Fruit fly (Drosophila melanogaster): Measurements from ENCODE around the gene CG15599.

The CG15599 gene

DNA sequence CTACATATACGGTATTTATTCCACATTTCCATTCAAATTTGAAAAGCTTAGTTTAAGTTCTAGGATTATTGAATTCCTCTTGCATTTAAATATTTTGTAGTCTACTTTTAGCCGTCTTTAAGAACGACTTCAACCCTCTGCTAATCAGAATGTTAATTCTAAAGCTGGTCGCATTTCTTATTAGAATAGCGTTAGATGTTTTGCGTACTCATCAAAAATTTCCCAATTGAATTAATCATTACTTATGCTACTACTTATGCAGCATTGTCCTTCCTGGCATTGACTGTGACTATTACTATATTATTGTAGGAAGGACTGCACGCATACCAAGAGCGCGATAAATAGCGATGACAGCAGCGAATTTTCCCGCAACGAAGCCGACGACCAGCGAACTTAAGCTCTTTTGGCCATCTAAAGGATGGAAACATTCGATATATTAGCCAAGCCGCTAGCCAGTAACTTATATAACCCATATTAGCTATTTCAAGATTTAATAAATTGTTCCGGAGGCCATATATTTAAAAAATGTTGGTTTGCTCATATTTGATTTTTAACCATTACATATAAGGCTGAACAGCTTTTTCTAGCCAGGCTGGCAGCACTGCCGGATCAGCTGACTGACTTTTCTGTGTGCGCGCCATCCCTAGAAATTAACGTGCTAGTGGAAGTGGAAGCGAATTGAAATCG, 8.3 kb upstream of the CG15599 start, which contains the start of gene CG8128 (continued):
- TF ChIP-seq esg (GFP tag; conservative IDR thresholded peaks at IDR 0.05) (peak; percentile 15; the same call in 1 of the 2 replicates), zfh2 (GFP tag; optimal IDR thresholded peaks at IDR 0.05) (no peak), nau (GFP tag; optimal IDR thresholded peaks at IDR 0.05) (no peak), CG3065 (GFP tag; optimal IDR thresholded peaks at IDR 0.05) (no peak), NC2α (GFP tag; optimal IDR thresholded peaks at IDR 0.05) (no peak), CG11504 (tag; optimal IDR thresholded peaks at IDR 0.05) (peak; percentile 2), Pdp1 (GFP tag; optimal IDR thresholded peaks at IDR 0.05) (peak in 1 of 2 experiments; percentile 7), CG14667 (GFP tag; IDR thresholded peaks at IDR 0.05) (no peak), Dref (GFP tag; IDR thresholded peaks at IDR 0.05) (peak; percentile 36; the same call in 1 of the 2 replicates), Hr3 (GFP tag; optimal IDR thresholded peaks at IDR 0.05) (no peak), phol (tag; optimal IDR thresholded peaks at IDR 0.05) (peak; percentile 15), CG33213 (GFP tag; optimal IDR thresholded peaks at IDR 0.05) (no peak), nmo (GFP tag; optimal IDR thresholded peaks at IDR 0.05) (peak; percentile 30), E2f1 (GFP tag; IDR thresholded peaks at IDR 0.05) (no peak), fd96Cb (tag; optimal IDR thresholded peaks at IDR 0.05) (no peak), Sin3A (optimal IDR thresholded peaks at IDR 0.05) (peak; percentile 42), ewg (GFP tag; optimal IDR thresholded peaks at IDR 0.05) (peak; percentile 4), ato (GFP tag; IDR thresholded peaks at IDR 0.05; ENCODE audit: partially characterized antibody) (no peak), CG17912 (GFP tag; optimal IDR thresholded peaks at IDR 0.05) (no peak), Hmx (GFP tag; optimal IDR thresholded peaks at IDR 0.05) (no peak), CG7839 (tag; optimal IDR thresholded peaks at IDR 0.05) (peak; percentile 16), Hsf (GFP tag; optimal IDR thresholded peaks at IDR 0.05) (peak; percentile 3), Opbp (GFP tag; IDR thresholded peaks at IDR 0.05; ENCODE audit: partially characterized antibody) (0 out of 3 replicates have a peak, but pooled peaks have one; percentile 39), bab2 (GFP tag; optimal IDR thresholded peaks at IDR 0.05) (peak; percentile 9), E2f2 (GFP tag; IDR thresholded peaks at IDR 0.05) (no peak; the same call in none of the 2 replicates), CG34422 (GFP tag; IDR thresholded peaks at IDR 0.05) (no peak), dan (GFP tag; IDR thresholded peaks at IDR 0.05) (no peak), caup (GFP tag; optimal IDR thresholded peaks at IDR 0.05; ENCODE audit: severe bottlenecking) (no peak), B-H2 (GFP tag; optimal IDR thresholded peaks at IDR 0.05) (no peak), Oaz (GFP tag; IDR thresholded peaks at IDR 0.05) (no peak), CG8944 (GFP tag; optimal IDR thresholded peaks at IDR 0.05) (no peak), CG12219 (GFP tag; optimal IDR thresholded peaks at IDR 0.05) (no peak), Dll (GFP tag; IDR thresholded peaks at IDR 0.05; ENCODE audit: partially characterized antibody) (0 out of 4 replicates have a peak, but pooled peaks have one; percentile 10), CG17612 (GFP tag; IDR thresholded peaks at IDR 0.05) (no peak), pzg (GFP tag; optimal IDR thresholded peaks at IDR 0.05) (peak; percentile 45), CG15514 (GFP tag; optimal IDR thresholded peaks at IDR 0.05) (peak; percentile 64), CG10267 (tag; optimal IDR thresholded peaks at IDR 0.05) (no peak), Sry-β (GFP tag; optimal IDR thresholded peaks at IDR 0.05) (peak; percentile 94), CG31365 (tag; optimal IDR thresholded peaks at IDR 0.05) (no peak), CG13296 (GFP tag; optimal IDR thresholded peaks at IDR 0.05) (no peak), CG9932 (GFP tag; IDR thresholded peaks at IDR 0.05) (peak; percentile 18; the same call in 1 of the 2 replicates), GATAe (GFP tag; conservative IDR thresholded peaks at IDR 0.05) (no peak), bbx (GFP tag; IDR thresholded peaks at IDR 0.05; ENCODE audit: partially characterized antibody) (no peak), zen2 (GFP tag; IDR thresholded peaks at IDR 0.05; ENCODE audit: partially characterized antibody) (no peak), Chrac-16 (GFP tag; optimal IDR thresholded peaks at IDR 0.05) (no peak), Ravus (GFP tag; IDR thresholded peaks at IDR 0.05) (no peak), CG18476 (GFP tag; optimal IDR thresholded peaks at IDR 0.05) (no peak), ind (GFP tag; optimal IDR thresholded peaks at IDR 0.05) (no peak), pros (GFP tag; optimal IDR thresholded peaks at IDR 0.05) (no peak)

Data from whole organism, embryonic.